Fruit fly (Drosophila melanogaster) whole organism, embryonic: ENCODE results near the gene CG13896.

Experiments
- Ada2b ChIP-seq: fragments of 200-800 bp; sonication (Bioruptor generic); IDR thresholded peaks from 2 replicates; pipeline ENCODE4 v1.3.6; 2022; ENCODE audit warnings: missing biosample characterization, missing genetic modification characterization
- Atf-2 ChIP-seq: fragments of 200-800 bp; sonication (Bioruptor generic); optimal IDR thresholded peaks from 2 replicates; lab custom pipeline; 2016; ENCODE audit warnings: missing biosample characterization, missing genetic modification characterization
- Atf6 ChIP-seq: fragments of 200-800 bp; sonication (Bioruptor generic); IDR thresholded peaks from 2 replicates; pipeline ENCODE4 v1.3.6; 2022; ENCODE audit warnings: missing biosample characterization, missing genetic modification characterization
- CG10267 ChIP-seq: fragments of 200-800 bp; sonication (Bioruptor generic); optimal IDR thresholded peaks from 2 replicates; lab custom pipeline; 2018; ENCODE audit warnings: missing biosample characterization, mild to moderate bottlenecking, missing genetic modification characterization, moderate library complexity
- CG11093 ChIP-seq: fragments of 200-800 bp; sonication (Bioruptor generic); IDR thresholded peaks from 3 replicates; pipeline ENCODE4 v1.3.6; 2022; ENCODE audit warnings: missing biosample characterization, missing genetic modification characterization
- CG11398 ChIP-seq: fragments of 200-800 bp; sonication (Bioruptor generic); optimal IDR thresholded peaks from 2 replicates; lab custom pipeline; 2016; ENCODE audit warnings: missing biosample characterization, missing genetic modification characterization
- CG11456 ChIP-seq: fragments of 200-800 bp; sonication (Bioruptor generic); IDR thresholded peaks from 3 replicates; pipeline ENCODE4 v1.3.6; 2022; ENCODE audit warnings: missing biosample characterization, missing genetic modification characterization
- CG12071 ChIP-seq: fragments of 200-800 bp; sonication (Bioruptor generic); optimal IDR thresholded peaks from 3 replicates; lab custom pipeline; 2018; ENCODE audit warnings: missing biosample characterization, mild to moderate bottlenecking, missing genetic modification characterization
- CG12659 ChIP-seq: fragments of 200-800 bp; sonication (Bioruptor generic); optimal IDR thresholded peaks from 3 replicates; lab custom pipeline; 2017; ENCODE audit warnings: mild to moderate bottlenecking, missing biosample characterization, missing genetic modification reagents, missing genetic modification characterization
- CG12769 ChIP-seq: fragments of 200-800 bp; sonication (Bioruptor generic); optimal IDR thresholded peaks from 2 replicates; lab custom pipeline; 2019; ENCODE audit warnings: missing biosample characterization, mild to moderate bottlenecking, missing genetic modification characterization, moderate library complexity
- CG15269 ChIP-seq: fragments of 200-800 bp; sonication (Bioruptor generic); optimal IDR thresholded peaks from 2 replicates; lab custom pipeline; 2018; ENCODE audit warnings: missing biosample characterization, mild to moderate bottlenecking, missing genetic modification characterization, moderate library complexity
- CG15514 ChIP-seq: fragments of 200-800 bp; sonication (Bioruptor generic); optimal IDR thresholded peaks from 3 replicates; lab custom pipeline; 2017; ENCODE audit warnings: missing biosample characterization, missing genetic modification characterization, mild to moderate bottlenecking, moderate library complexity, missing genetic modification reagents
- CG1603 ChIP-seq: fragments of 200-800 bp; sonication (Bioruptor generic); optimal IDR thresholded peaks from 2 replicates; lab custom pipeline; 2019; ENCODE audit warnings: missing biosample characterization, mild to moderate bottlenecking, missing genetic modification characterization, moderate library complexity
- CG16813 ChIP-seq: fragments of 200-800 bp; sonication (Bioruptor generic); IDR thresholded peaks from 3 replicates; pipeline ENCODE4 v1.3.6; 2022; ENCODE audit warnings: missing biosample characterization, missing genetic modification characterization; ENCODE audit not compliant: partially characterized antibody
- CG17385 ChIP-seq: fragments of 200-800 bp; sonication (Bioruptor generic); optimal IDR thresholded peaks from 3 replicates; lab custom pipeline; 2018; ENCODE audit warnings: missing biosample characterization, mild to moderate bottlenecking, missing genetic modification characterization
- CG17829 ChIP-seq: fragments of 200-800 bp; optimal IDR thresholded peaks from 2 replicates; lab custom pipeline; 2019; ENCODE audit warnings: missing biosample characterization, mild to moderate bottlenecking, missing genetic modification characterization, moderate library complexity
- CG18599 ChIP-seq: fragments of 200-800 bp; sonication (Bioruptor generic); optimal IDR thresholded peaks from 3 replicates; lab custom pipeline; 2017; ENCODE audit warnings: missing biosample characterization, missing genetic modification characterization, mild to moderate bottlenecking, moderate library complexity, missing genetic modification reagents
- CG2199 ChIP-seq: fragments of 200-800 bp; sonication (Bioruptor generic); IDR thresholded peaks from 3 replicates; pipeline ENCODE4 v1.3.6; 2022; ENCODE audit warnings: missing biosample characterization, missing genetic modification characterization
- CG31224 ChIP-seq: fragments of 200-800 bp; sonication (Bioruptor generic); IDR thresholded peaks from 2 replicates; pipeline ENCODE4 v1.3.6; 2022; ENCODE audit warnings: missing biosample characterization, missing genetic modification characterization
- CG3407 ChIP-seq: fragments of 200-800 bp; sonication (Bioruptor generic); optimal IDR thresholded peaks from 2 replicates; lab custom pipeline; 2018; ENCODE audit warnings: missing biosample characterization, mild to moderate bottlenecking, missing genetic modification characterization
- CG3847 ChIP-seq: fragments of 200-800 bp; sonication (Bioruptor generic); IDR thresholded peaks from 2 replicates; pipeline ENCODE4 v1.3.6; 2022; ENCODE audit warnings: missing biosample characterization, missing genetic modification characterization
- CG4730 ChIP-seq: fragments of 200-800 bp; sonication (Bioruptor generic); IDR thresholded peaks from 2 replicates; pipeline ENCODE4 v1.3.6; 2022; ENCODE audit warnings: missing biosample characterization, missing genetic modification characterization
- CG8290 ChIP-seq, 3 experiments: fragments of 200-800 bp; sonication (Bioruptor generic); optimal IDR thresholded peaks; 2 replicates each; lab custom pipeline; 2016 to 2019; ENCODE audit warnings: missing biosample characterization in 3 of 3, missing genetic modification characterization in 3 of 3, mild to moderate bottlenecking in 2 of 3, moderate library complexity in 1 of 3
- CG9215 ChIP-seq: fragments of 200-800 bp; sonication (Bioruptor generic); IDR thresholded peaks from 2 replicates; pipeline ENCODE4 v1.3.6; 2022; ENCODE audit warnings: missing biosample characterization, missing genetic modification characterization
- Lim3 ChIP-seq: fragments of 200-800 bp; sonication (Bioruptor generic); IDR thresholded peaks from 2 replicates; pipeline ENCODE4 v1.3.6; 2022; ENCODE audit warnings: missing biosample characterization, missing genetic modification characterization
- NC2α ChIP-seq: fragments of 200-800 bp; sonication (Bioruptor generic); optimal IDR thresholded peaks from 2 replicates; lab custom pipeline; 2016; ENCODE audit warnings: missing biosample characterization, missing genetic modification characterization
- Oli ChIP-seq: fragments of 200-800 bp; sonication (Bioruptor generic); optimal IDR thresholded peaks from 2 replicates; lab custom pipeline; 2018; ENCODE audit warnings: missing biosample characterization, mild to moderate bottlenecking, missing genetic modification characterization, moderate library complexity
- Opbp ChIP-seq: fragments of 200-800 bp; sonication (Bioruptor generic); IDR thresholded peaks from 3 replicates; pipeline ENCODE4 v1.3.6; 2022; ENCODE audit warnings: missing biosample characterization, missing genetic modification characterization; ENCODE audit not compliant: partially characterized antibody
- Sox100B ChIP-seq: fragments of 200-800 bp; sonication (Bioruptor generic); optimal IDR thresholded peaks from 3 replicates; lab custom pipeline; 2018; ENCODE audit warnings: missing biosample characterization, mild to moderate bottlenecking, missing genetic modification characterization
- Sox102F ChIP-seq: fragments of 200-800 bp; sonication (Bioruptor generic); optimal IDR thresholded peaks from 2 replicates; lab custom pipeline; 2018; ENCODE audit warnings: missing biosample characterization, mild to moderate bottlenecking, missing genetic modification characterization, moderate library complexity
- al ChIP-seq: fragments of 200-800 bp; sonication (Bioruptor generic); IDR thresholded peaks from 2 replicates; pipeline ENCODE4 v1.3.6; 2022; ENCODE audit warnings: missing biosample characterization, missing genetic modification characterization
- ap ChIP-seq: fragments of 200-800 bp; sonication (Bioruptor generic); IDR thresholded peaks from 2 replicates; pipeline ENCODE4 v1.3.6; 2022; ENCODE audit warnings: missing biosample characterization, missing genetic modification characterization
- ara ChIP-seq: fragments of 200-800 bp; sonication (Bioruptor generic); IDR thresholded peaks from 2 replicates; pipeline ENCODE4 v1.3.6; 2022; ENCODE audit warnings: missing biosample characterization, missing genetic modification characterization
- caup ChIP-seq: fragments of 200-800 bp; sonication (Bioruptor generic); optimal IDR thresholded peaks from 3 replicates; lab custom pipeline; 2017; ENCODE audit warnings: missing biosample characterization, mild to moderate bottlenecking, missing genetic modification characterization, moderate library complexity; ENCODE audit not compliant: severe bottlenecking
- esg ChIP-seq: fragments of 200-800 bp; sonication (Bioruptor generic); conservative IDR thresholded peaks from 2 replicates; pipeline ENCODE4 v1.3.6; 2022; ENCODE audit warnings: missing biosample characterization, missing genetic modification characterization
- eve ChIP-seq, 2 experiments: fragments of >200 bp; optimal IDR thresholded peaks; 2 replicates each; lab custom pipeline; 2017; ENCODE audit warnings: missing biosample characterization in 2 of 2, missing genetic modification characterization in 2 of 2
- gem ChIP-seq: fragments of 200-800 bp; sonication (Bioruptor generic); optimal IDR thresholded peaks from 2 replicates; lab custom pipeline; 2019; ENCODE audit warnings: missing biosample characterization, mild to moderate bottlenecking, missing genetic modification characterization, moderate library complexity
- lmd ChIP-seq: fragments of 200-800 bp; sonication (Bioruptor generic); IDR thresholded peaks from 2 replicates; pipeline ENCODE4 v1.3.6; 2022; ENCODE audit warnings: missing biosample characterization, missing genetic modification characterization
- lov ChIP-seq, 2 experiments: fragments of 200-800 bp in 1 of 2; fragments of >200 bp in 1 of 2; sonication (Bioruptor generic) in 1 of 2; IDR thresholded peaks in 1 of 2; optimal IDR thresholded peaks in 1 of 2; 2 replicates in 1 of 2; 3 replicates in 1 of 2; pipeline versions ENCODE4 v1.3.6 to Lab custom; 2017 to 2022; ENCODE audit warnings: missing biosample characterization in 1 of 2, missing genetic modification characterization in 1 of 2
- mam ChIP-seq: fragments of 200-800 bp; sonication (Bioruptor generic); optimal IDR thresholded peaks from 3 replicates; lab custom pipeline; 2016; ENCODE audit warnings: missing biosample characterization, missing genetic modification characterization
- pnt ChIP-seq: fragments of 200-800 bp; sonication (Bioruptor generic); optimal IDR thresholded peaks from 3 replicates; lab custom pipeline; 2016; ENCODE audit warnings: missing biosample characterization, missing genetic modification characterization
- pzg ChIP-seq: fragments of 200-800 bp; sonication (Bioruptor generic); optimal IDR thresholded peaks from 3 replicates; lab custom pipeline; 2018; ENCODE audit warnings: missing biosample characterization, mild to moderate bottlenecking, missing genetic modification characterization, moderate library complexity
- ranshi ChIP-seq: fragments of 200-800 bp; sonication (Bioruptor generic); IDR thresholded peaks from 2 replicates; pipeline ENCODE4 v1.3.6; 2022; ENCODE audit warnings: missing biosample characterization, missing genetic modification characterization
- row ChIP-seq: fragments of 200-800 bp; sonication (Bioruptor generic); IDR thresholded peaks from 3 replicates; pipeline ENCODE4 v1.3.6; 2022; ENCODE audit warnings: missing biosample characterization, missing genetic modification characterization
- salm ChIP-seq: fragments of 200-800 bp; sonication (Bioruptor generic); optimal IDR thresholded peaks from 2 replicates; lab custom pipeline; 2018; ENCODE audit warnings: missing biosample characterization, mild to moderate bottlenecking, missing genetic modification characterization
- scrt ChIP-seq: fragments of 200-800 bp; sonication (Bioruptor generic); optimal IDR thresholded peaks from 2 replicates; lab custom pipeline; 2018; ENCODE audit warnings: missing biosample characterization, mild to moderate bottlenecking, missing genetic modification characterization, moderate library complexity
- stc ChIP-seq: fragments of 200-800 bp; sonication (Bioruptor generic); IDR thresholded peaks from 2 replicates; pipeline ENCODE4 v1.3.6; 2022; ENCODE audit warnings: missing biosample characterization, missing genetic modification characterization
- unpg ChIP-seq: fragments of 200-800 bp; sonication (Bioruptor generic); optimal IDR thresholded peaks from 3 replicates; lab custom pipeline; 2018; ENCODE audit warnings: missing biosample characterization, mild to moderate bottlenecking, missing genetic modification characterization, moderate library complexity

The CG13896 gene

DNA sequence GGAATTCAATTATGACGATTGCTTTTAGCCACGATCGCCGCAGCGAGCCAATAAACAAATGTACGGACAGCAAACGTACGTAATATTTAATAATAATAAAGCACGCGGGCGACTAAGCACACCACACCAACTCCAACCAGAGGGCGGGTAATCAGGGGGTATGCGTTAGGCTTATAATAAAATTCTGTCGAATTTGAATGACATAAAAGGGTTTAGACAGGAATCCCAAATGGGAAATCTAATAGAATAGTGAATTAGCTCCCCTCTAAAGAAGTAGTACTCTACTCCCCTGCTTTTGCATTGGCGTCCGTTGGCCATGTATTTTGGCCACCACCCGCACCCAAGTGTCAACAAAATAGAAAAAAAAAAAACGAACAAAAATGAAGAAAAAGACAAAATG is 10.7 kb upstream of the CG13896 start (continued):
- TF ChIP-seq CG8290 (GFP tag; optimal IDR thresholded peaks at IDR 0.05; lab: Kevin White, UChicago): no peak
- TF ChIP-seq CG8290 (tag; optimal IDR thresholded peaks at IDR 0.05; lab: Kevin White, UChicago): peak in 1 of 2 experiments; percentile 62
- no peak for TF ChIP-seq eve (GFP tag; optimal IDR thresholded peaks at IDR 0.05; lab: Kevin White, UChicago)
- TF ChIP-seq CG16813 (GFP tag; lab: Robert Waterston, UW): peak; percentile 57; the same call in 2 of the 3 replicates
- TF ChIP-seq lov (optimal IDR thresholded peaks at IDR 0.05; lab: Kevin White, UChicago): no peak
- TF ChIP-seq lov (GFP tag; IDR thresholded peaks at IDR 0.05; lab: Robert Waterston, UW): 0 out of 3 replicates have a peak, but pooled peaks have one; percentile 51
- TF ChIP-seq row (GFP tag; lab: Robert Waterston, UW): peak; percentile 43
- peak; percentile 43; the same call in 1 of the 2 replicates for TF ChIP-seq CG4730 (GFP tag; lab: Robert Waterston, UW)
- TF ChIP-seq CG15514 (GFP tag; lab: Kevin White, UChicago): no peak
- peak; percentile 22; the same call in 1 of the 2 replicates for TF ChIP-seq esg (GFP tag; lab: Robert Waterston, UW)
- 0 out of 2 replicates have a peak, but pooled peaks have one; percentile 10 for TF ChIP-seq CG9215 (GFP tag; lab: Robert Waterston, UW)
- no peak for TF ChIP-seq pnt (GFP tag; lab: Kevin White, UChicago)
- peak; percentile 7 for TF ChIP-seq mam (GFP tag; lab: Kevin White, UChicago)
- TF ChIP-seq CG18599 (GFP tag; lab: Kevin White, UChicago): peak; percentile 33
- TF ChIP-seq ara (GFP tag; lab: Robert Waterston, UW): peak; percentile 20; the same call in 1 of the 2 replicates
- no peak for TF ChIP-seq pzg
- 0 out of 3 replicates have a peak, but pooled peaks have one; percentile 34 for TF ChIP-seq CG2199
- peak; percentile 10 for TF ChIP-seq Sox102F
- no peak for TF ChIP-seq caup (GFP tag; lab: Kevin White, UChicago)
- TF ChIP-seq Oli (tag; lab: Kevin White, UChicago): peak; percentile 38
- TF ChIP-seq CG1603 (tag; lab: Kevin White, UChicago): peak; percentile 28
- TF ChIP-seq CG12659 (GFP tag; lab: Kevin White, UChicago): no peak
- 0 out of 2 replicates have a peak, but pooled peaks have one; percentile 29 for TF ChIP-seq stc (GFP tag; lab: Robert Waterston, UW)
- TF ChIP-seq Opbp: 0 out of 3 replicates have a peak, but pooled peaks have one; percentile 22
- TF ChIP-seq gem: peak; percentile 21
- TF ChIP-seq CG11093 (GFP tag; lab: Robert Waterston, UW): peak; percentile 53; the same call in 1 of the 3 replicates
- no peak for TF ChIP-seq CG17829 (tag; lab: Kevin White, UChicago)
- TF ChIP-seq CG3407 (GFP tag; lab: Kevin White, UChicago): no peak
- no peak for TF ChIP-seq Lim3
- 0 out of 2 replicates have a peak, but pooled peaks have one; percentile 19 for TF ChIP-seq al (GFP tag; lab: Robert Waterston, UW)
- TF ChIP-seq CG12071 (GFP tag; lab: Kevin White, UChicago): peak; percentile 5
- peak; percentile 50 for TF ChIP-seq Ada2b
- peak; percentile 16 for TF ChIP-seq Sox100B
- TF ChIP-seq CG3847 (GFP tag; lab: Robert Waterston, UW): peak; percentile 34; the same call in 1 of the 2 replicates
- TF ChIP-seq CG17385: peak; percentile 5
- peak; percentile 13 for TF ChIP-seq unpg (GFP tag; lab: Kevin White, UChicago)
- TF ChIP-seq NC2α (GFP tag; lab: Kevin White, UChicago): no peak
- TF ChIP-seq CG12769: peak; percentile 3
- TF ChIP-seq scrt (GFP tag; lab: Kevin White, UChicago): peak; percentile 4
- TF ChIP-seq Atf6 (GFP tag; lab: Robert Waterston, UW): peak; percentile 42; the same call in 1 of the 2 replicates
- TF ChIP-seq CG11398 (GFP tag; lab: Kevin White, UChicago): no peak
- TF ChIP-seq salm (tag; lab: Kevin White, UChicago): no peak
- TF ChIP-seq CG10267 (tag; lab: Kevin White, UChicago): no peak
- peak; percentile 32; the same call in 1 of the 2 replicates for TF ChIP-seq CG31224 (GFP tag; lab: Robert Waterston, UW)
- TF ChIP-seq ap (GFP tag; lab: Robert Waterston, UW): 0 out of 2 replicates have a peak, but pooled peaks have one; percentile 20
- 0 out of 2 replicates have a peak, but pooled peaks have one; percentile 27 for TF ChIP-seq ranshi (GFP tag; lab: Robert Waterston, UW)
- TF ChIP-seq CG15269 (tag; lab: Kevin White, UChicago): peak; percentile 39
- TF ChIP-seq Atf-2 (GFP tag; lab: Kevin White, UChicago): no peak
- TF ChIP-seq CG11456 (GFP tag; lab: Robert Waterston, UW): 0 out of 3 replicates have a peak, but pooled peaks have one; percentile 31
- TF ChIP-seq lmd (GFP tag; lab: Robert Waterston, UW): peak; percentile 50
